Fruit fly (Drosophila melanogaster) whole organism, embryonic: ENCODE data around the gene EAChm.

ENCODE experiments used
- B-H1 ChIP-seq: fragments of 200-800 bp; sonication (Bioruptor generic); IDR thresholded peaks from 3 replicates; pipeline ENCODE4 v1.3.6; 2022; ENCODE audit warnings: missing biosample characterization, missing genetic modification characterization
- CG1024 ChIP-seq: fragments of 200-800 bp; sonication (Bioruptor generic); IDR thresholded peaks from 2 replicates; pipeline ENCODE4 v1.3.6; 2022; ENCODE audit warnings: missing biosample characterization, missing genetic modification characterization
- CG8478 ChIP-seq: fragments of >200 bp; optimal IDR thresholded peaks from 2 replicates; lab custom pipeline; 2018
- cad ChIP-seq: fragments of >200 bp; optimal IDR thresholded peaks from 2 replicates; lab custom pipeline; 2017; ENCODE audit warnings: missing biosample characterization, missing genetic modification characterization
- exex ChIP-seq: fragments of 200-800 bp; sonication (Bioruptor generic); optimal IDR thresholded peaks from 4 replicates; lab custom pipeline; 2018; ENCODE audit warnings: missing biosample characterization, mild to moderate bottlenecking, missing genetic modification characterization, moderate library complexity
- lola ChIP-seq, 3 experiments: fragments of >200 bp in 2 of 3; fragments of 200-800 bp in 1 of 3; sonication (Bioruptor generic) in 1 of 3; optimal IDR thresholded peaks; 2 replicates each; lab custom pipeline; 2017 to 2019; ENCODE audit warnings: missing biosample characterization in 3 of 3, missing genetic modification characterization in 3 of 3, mild to moderate bottlenecking in 1 of 3, moderate library complexity in 1 of 3

- TF ChIP-seq exex, result no peak
- no peak for TF ChIP-seq CG8478 (lab: Kevin White, UChicago)
- no peak for TF ChIP-seq B-H1
- TF ChIP-seq CG1024 (GFP tag; lab: Robert Waterston, UW), result no peak
- no peak for TF ChIP-seq lola (GFP tag; optimal IDR thresholded peaks at IDR 0.05; lab: Kevin White, UChicago)
- no peak for TF ChIP-seq cad (GFP tag; lab: Kevin White, UChicago)
Measured at dm6 chr3L:15042470-15042869, 12.1 kb upstream of the EAChm start, which contains the start of gene Rpn12R.
